Fruit fly (Drosophila melanogaster): ENCODE data around the gene RPA2.
A peak's percentile ranks its signal among the peaks of the same experiment; 100 is the strongest.

The RPA2 gene

DNA sequence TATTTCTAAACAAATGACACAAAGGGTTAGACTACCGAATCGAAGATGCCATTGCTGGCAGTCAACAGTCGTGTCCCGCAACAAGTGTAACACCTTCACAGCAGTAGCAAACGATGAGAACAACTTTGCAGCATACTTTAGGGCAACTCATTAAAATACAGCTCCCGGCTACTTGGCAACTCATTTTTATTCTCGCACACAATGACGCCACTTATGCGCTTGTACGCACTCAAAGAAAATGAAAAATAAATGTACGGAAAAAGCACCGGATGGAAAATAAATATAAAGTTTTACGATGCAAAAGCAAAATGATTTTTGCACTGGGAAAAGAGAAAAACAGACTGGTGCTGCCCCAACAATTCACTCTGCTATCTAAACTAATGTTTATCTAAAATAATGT is 34.8 kb downstream of the RPA2 start (continued):
- TF ChIP-seq toy (GFP tag; IDR thresholded peaks at IDR 0.05) (no peak), CG4617 (GFP tag; optimal IDR thresholded peaks at IDR 0.05; ENCODE audit: borderline replicate concordance) (no peak), CG4328 (GFP tag; optimal IDR thresholded peaks at IDR 0.05) (no peak), NfI (GFP tag; optimal IDR thresholded peaks at IDR 0.05) (no peak), oc (tag; optimal IDR thresholded peaks at IDR 0.05) (no peak), Ets97D (GFP tag; optimal IDR thresholded peaks at IDR 0.05) (no peak), CG17802 (tag; optimal IDR thresholded peaks at IDR 0.05) (no peak), CG11085 (GFP tag; IDR thresholded peaks at IDR 0.05) (no peak), CG11696 (GFP tag; IDR thresholded peaks at IDR 0.05) (no peak), CG4282 (GFP tag; optimal IDR thresholded peaks at IDR 0.05) (no peak), CG13123 (GFP tag; optimal IDR thresholded peaks at IDR 0.05) (no peak), CG34376 (GFP tag; optimal IDR thresholded peaks at IDR 0.05) (no peak), CG9932 (GFP tag; IDR thresholded peaks at IDR 0.05) (peak; percentile 36; the same call in 1 of the 2 replicates), CG1024 (GFP tag; IDR thresholded peaks at IDR 0.05) (peak; percentile 26; the same call in 1 of the 2 replicates), chinmo (GFP tag; IDR thresholded peaks at IDR 0.05; ENCODE audit: partially characterized antibody) (peak; percentile 63; the same call in 2 of the 4 replicates), CG31441 (GFP tag; IDR thresholded peaks at IDR 0.05) (no peak), CG17568 (GFP tag; optimal IDR thresholded peaks at IDR 0.05) (no peak), Atf3 (GFP tag; optimal IDR thresholded peaks at IDR 0.05) (no peak), CG10147 (GFP tag; optimal IDR thresholded peaks at IDR 0.05) (no peak), Rfx (GFP tag; IDR thresholded peaks at IDR 0.05) (peak; percentile 43; the same call in 1 of the 2 replicates), CG2712 (tag; optimal IDR thresholded peaks at IDR 0.05) (no peak), CG2116 (GFP tag; optimal IDR thresholded peaks at IDR 0.05) (no peak), pita (GFP tag; optimal IDR thresholded peaks at IDR 0.05) (no peak), otp (GFP tag; IDR thresholded peaks at IDR 0.05) (no peak), CG10462 (GFP tag; optimal IDR thresholded peaks at IDR 0.05) (no peak), cg (GFP tag; optimal IDR thresholded peaks at IDR 0.05) (peak; percentile 61), Nf-YB (GFP tag; optimal IDR thresholded peaks at IDR 0.05) (no peak), CG1233 (GFP tag; optimal IDR thresholded peaks at IDR 0.05) (no peak), CG15073 (GFP tag; optimal IDR thresholded peaks at IDR 0.05) (peak; percentile 99), CG2202 (tag; optimal IDR thresholded peaks at IDR 0.05) (no peak), Blimp-1 (GFP tag; optimal IDR thresholded peaks at IDR 0.05) (peak; percentile 10), CG32767 (GFP tag; IDR thresholded peaks at IDR 0.05) (0 out of 2 replicates have a peak, but pooled peaks have one; percentile 20), Dip3 (GFP tag; optimal IDR thresholded peaks at IDR 0.05) (no peak), stwl (tag; optimal IDR thresholded peaks at IDR 0.05) (peak; percentile 78), CG14667 (GFP tag; IDR thresholded peaks at IDR 0.05) (no peak), lilli (GFP tag; optimal IDR thresholded peaks at IDR 0.05) (peak; percentile 29), CG3838 (GFP tag; optimal IDR thresholded peaks at IDR 0.05) (no peak), pho (GFP tag; optimal IDR thresholded peaks at IDR 0.05) (no peak), Dip2 (GFP tag; IDR thresholded peaks at IDR 0.05) (no peak), Vsx1 (GFP tag; optimal IDR thresholded peaks at IDR 0.05) (no peak), CG10565 (GFP tag; optimal IDR thresholded peaks at IDR 0.05) (no peak), sd (tag; optimal IDR thresholded peaks at IDR 0.05) (peak; percentile 15), grau (tag; optimal IDR thresholded peaks at IDR 0.05) (no peak), CG31365 (tag; optimal IDR thresholded peaks at IDR 0.05) (no peak), CG17186 (GFP tag; optimal IDR thresholded peaks at IDR 0.05) (no peak), wdn (GFP tag; IDR thresholded peaks at IDR 0.05) (no peak), CG10274 (GFP tag; optimal IDR thresholded peaks at IDR 0.05) (no peak), crp (GFP tag; optimal IDR thresholded peaks at IDR 0.05) (no peak), CG12071 (GFP tag; optimal IDR thresholded peaks at IDR 0.05) (no peak), CG10654 (GFP tag; optimal IDR thresholded peaks at IDR 0.05) (no peak), bab2 (GFP tag; optimal IDR thresholded peaks at IDR 0.05) (no peak), br (optimal IDR thresholded peaks at IDR 0.05) (no peak)
